Worm (Caenorhabditis elegans) whole organism, young adult: ENCODE measurements around the gene K12H6.12.

Experiments used
- B0035.1 ChIP-seq: sonication (generic microtip); optimal IDR thresholded peaks from 2 replicates; lab custom pipeline; 2016; ENCODE audit warnings: missing genetic modification characterization, mild to moderate bottlenecking, missing compliant biosample characterization, missing genotype, missing genetic modification reagents
- F37B4.10 ChIP-seq: fragments of 200-800 bp; sonication (Bioruptor generic); IDR thresholded peaks from 2 replicates; pipeline ENCODE4 v1.3.6; 2022; ENCODE audit warnings: missing genetic modification characterization, missing compliant biosample characterization
- akir-1 ChIP-seq: fragments of 200-800 bp; sonication (Bioruptor generic); optimal IDR thresholded peaks from 2 replicates; lab custom pipeline; 2018; ENCODE audit warnings: mild to moderate bottlenecking, missing genetic modification characterization, moderate library complexity, missing compliant biosample characterization
- ama-1 ChIP-seq, 3 experiments: fragments of 150-350 bp in 1 of 3; sonication (generic microtip) in 2 of 3; optimal IDR thresholded peaks; 2 replicates each; lab custom pipeline; 2014 to 2018; ENCODE audit warnings: missing biosample characterization in 2 of 3, missing genetic modification characterization in 2 of 3, missing genetic modification reagents in 2 of 3
- egl-44 ChIP-seq: fragments of 200-800 bp; sonication (Bioruptor generic); IDR thresholded peaks from 2 replicates; pipeline ENCODE4 v1.3.6; 2022; ENCODE audit warnings: missing genetic modification reagents, missing genetic modification characterization, missing compliant biosample characterization
- hmg-20 ChIP-seq: fragments of 200-800 bp; sonication (Bioruptor generic); IDR thresholded peaks from 2 replicates; pipeline ENCODE4 v1.3.6; 2022; ENCODE audit warnings: missing genetic modification reagents, missing genetic modification characterization, missing compliant biosample characterization
- hrde-1 ChIP-seq: sonication (generic microtip); optimal IDR thresholded peaks from 2 replicates; lab custom pipeline; 2016; ENCODE audit warnings: missing genetic modification characterization, mild to moderate bottlenecking, missing compliant biosample characterization, moderate library complexity, missing genotype, missing genetic modification reagents, borderline replicate concordance
- lin-35 ChIP-seq, 3 experiments: fragments of 150-350 bp in 2 of 3; sonication (generic microtip) in 1 of 3; optimal IDR thresholded peaks; 2 replicates each; lab custom pipeline; 2014 to 2018; ENCODE audit warnings: missing biosample characterization in 3 of 3, missing genetic modification characterization in 3 of 3, missing genetic modification reagents in 3 of 3
- mcd-1 ChIP-seq: fragments of 200-800 bp; sonication (Bioruptor generic); IDR thresholded peaks from 2 replicates; pipeline ENCODE4 v1.3.6; 2022; ENCODE audit warnings: missing genetic modification reagents, missing genetic modification characterization, missing compliant biosample characterization
- snpc-3.4 ChIP-seq: sonication (generic microtip); optimal IDR thresholded peaks from 2 replicates; lab custom pipeline; 2017; ENCODE audit warnings: missing genetic modification characterization, mild to moderate bottlenecking, missing compliant biosample characterization, antibody characterized with exemption, moderate library complexity, missing genotype, missing genetic modification reagents
- unc-130 ChIP-seq: sonication (generic microtip); optimal IDR thresholded peaks from 2 replicates; lab custom pipeline; 2016; ENCODE audit warnings: missing genetic modification reagents, missing genetic modification characterization, missing compliant biosample characterization

ce11 chrII:2832098-2832497 is 24.1 kb downstream of the K12H6.12 start:
- TF ChIP-seq mcd-1 (GFP tag; lab: Robert Waterston, UW) (no peak), lin-35 (GFP tag; optimal IDR thresholded peaks at IDR 0.05; lab: Kevin White, UChicago) (no peak), egl-44 (GFP tag; lab: Robert Waterston, UW) (no peak), hrde-1 (tag; lab: Kevin White, UChicago) (no peak), F37B4.10 (GFP tag; lab: Robert Waterston, UW) (no peak), unc-130 (GFP tag; lab: Kevin White, UChicago) (no peak), hmg-20 (no peak), B0035.1 (tag; lab: Kevin White, UChicago) (no peak), akir-1 (no peak), snpc-3.4 (tag; lab: Kevin White, UChicago) (no peak), ama-1 (optimal IDR thresholded peaks at IDR 0.05; lab: Kevin White, UChicago) (peak; percentile 34), ama-1 (GFP tag; optimal IDR thresholded peaks at IDR 0.05; lab: Kevin White, UChicago) (no peak)
